Fruit fly (Drosophila melanogaster): ENCODE results near the gene qjt.

- TF ChIP-seq Ets98B (GFP tag; IDR thresholded peaks at IDR 0.05): no peak
- TF ChIP-seq CG13204 (GFP tag; optimal IDR thresholded peaks at IDR 0.05): no peak
- TF ChIP-seq CG15710 (tag; optimal IDR thresholded peaks at IDR 0.05): no peak
- TF ChIP-seq CG17806 (tag; optimal IDR thresholded peaks at IDR 0.05): no peak
- TF ChIP-seq rn (GFP tag; IDR thresholded peaks at IDR 0.05): no peak
- TF ChIP-seq CG10348 (GFP tag; IDR thresholded peaks at IDR 0.05): no peak
- TF ChIP-seq CG14655 (GFP tag; optimal IDR thresholded peaks at IDR 0.05): no peak
- no peak for TF ChIP-seq CG8159 (tag; optimal IDR thresholded peaks at IDR 0.05)
These were observed 33.1 kb upstream of the qjt start for dm6 chr3L:17445629-17446431.
